Worm (Caenorhabditis elegans) whole organism, L1 larva: Measurements from ENCODE around the gene Y57G11C.8.

ENCODE experiments used
- C04F5.9 ChIP-seq: sonication (generic microtip); optimal IDR thresholded peaks from 2 replicates; lab custom pipeline; 2016; ENCODE audit warnings: missing genetic modification characterization, missing compliant biosample characterization
- C34B4.2 ChIP-seq: sonication (generic microtip); optimal IDR thresholded peaks from 2 replicates; lab custom pipeline; 2017; ENCODE audit warnings: mild to moderate bottlenecking, missing genetic modification characterization, missing compliant biosample characterization
- Y116A8C.19 ChIP-seq: sonication (generic microtip); optimal IDR thresholded peaks from 2 replicates; lab custom pipeline; 2016; ENCODE audit warnings: missing compliant biosample characterization, missing genetic modification characterization, borderline replicate concordance
- aha-1 ChIP-seq: fragments of 150-350 bp; optimal IDR thresholded peaks from 2 replicates; lab custom pipeline; 2014; ENCODE audit warnings: missing biosample characterization, missing genetic modification characterization
- ama-1 ChIP-seq: fragments of 150-350 bp; optimal IDR thresholded peaks from 2 replicates; lab custom pipeline; 2014
- blmp-1 ChIP-seq: fragments of 150-350 bp; optimal IDR thresholded peaks from 2 replicates; lab custom pipeline; 2014; ENCODE audit warnings: missing biosample characterization, missing genetic modification characterization
- ceh-82 ChIP-seq, 3 experiments: fragments of 150-350 bp in 1 of 3; sonication (generic microtip) in 2 of 3; optimal IDR thresholded peaks; 2 replicates each; lab custom pipeline; 2014 to 2017; ENCODE audit warnings: missing biosample characterization in 3 of 3, missing genetic modification characterization in 3 of 3
- ceh-90 ChIP-seq: sonication (generic microtip); optimal IDR thresholded peaks from 2 replicates; lab custom pipeline; 2016; ENCODE audit warnings: missing genetic modification characterization, missing compliant biosample characterization
- ces-1 ChIP-seq: fragments of 150-350 bp; optimal IDR thresholded peaks from 2 replicates; lab custom pipeline; 2014; ENCODE audit warnings: missing biosample characterization, missing genetic modification reagents, missing genetic modification characterization
- dpl-1 ChIP-seq, 3 experiments: fragments of 150-350 bp in 2 of 3; sonication (generic microtip) in 1 of 3; optimal IDR thresholded peaks; 2 replicates each; lab custom pipeline; 2014 to 2017; ENCODE audit warnings: missing biosample characterization in 3 of 3, missing genetic modification characterization in 3 of 3, missing genetic modification reagents in 3 of 3
- dsc-1 ChIP-seq: sonication (generic microtip); optimal IDR thresholded peaks from 2 replicates; lab custom pipeline; 2016; ENCODE audit warnings: mild to moderate bottlenecking, missing genetic modification characterization, missing compliant biosample characterization
- efl-3 ChIP-seq: fragments of 200-800 bp; sonication (Bioruptor generic); optimal IDR thresholded peaks from 2 replicates; lab custom pipeline; 2018; ENCODE audit warnings: mild to moderate bottlenecking, missing genetic modification characterization, missing compliant biosample characterization
- egl-13 ChIP-seq: sonication (generic microtip); optimal IDR thresholded peaks from 2 replicates; lab custom pipeline; 2016; ENCODE audit warnings: missing genotype, missing genetic modification reagents, missing genetic modification characterization, missing compliant biosample characterization
- fkh-8 ChIP-seq: sonication (generic microtip); optimal IDR thresholded peaks from 2 replicates; lab custom pipeline; 2016; ENCODE audit warnings: mild to moderate bottlenecking, missing genetic modification characterization, missing compliant biosample characterization
- fos-1 ChIP-seq: fragments of 150-350 bp; optimal IDR thresholded peaks from 2 replicates; lab custom pipeline; 2014; ENCODE audit warnings: missing biosample characterization, missing genetic modification characterization
- grh-1 ChIP-seq: fragments of 200-800 bp; sonication (Bioruptor generic); IDR thresholded peaks from 2 replicates; pipeline ENCODE4 v1.3.6; 2022; ENCODE audit warnings: missing genetic modification reagents, missing genetic modification characterization, missing compliant biosample characterization
- hpl-2 ChIP-seq: fragments of 150-350 bp; optimal IDR thresholded peaks from 2 replicates; lab custom pipeline; 2014; ENCODE audit warnings: missing biosample characterization, missing genetic modification reagents, missing genetic modification characterization
- jun-1 ChIP-seq: fragments of 150-350 bp; optimal IDR thresholded peaks from 2 replicates; lab custom pipeline; 2014; ENCODE audit warnings: missing biosample characterization, missing genetic modification reagents, missing genetic modification characterization
- lin-13 ChIP-seq: fragments of 150-350 bp; optimal IDR thresholded peaks from 2 replicates; lab custom pipeline; 2014; ENCODE audit warnings: missing biosample characterization, missing genetic modification reagents, missing genetic modification characterization
- lin-14 ChIP-seq: fragments of 200-800 bp; sonication (Bioruptor generic); optimal IDR thresholded peaks from 2 replicates; lab custom pipeline; 2018; ENCODE audit warnings: mild to moderate bottlenecking, missing genetic modification characterization, moderate library complexity, missing compliant biosample characterization
- lin-15B ChIP-seq: fragments of 150-350 bp; sonication (generic microtip); optimal IDR thresholded peaks from 3 replicates; lab custom pipeline; 2014; ENCODE audit warnings: missing biosample characterization, missing genetic modification characterization
- lsy-2 ChIP-seq, 2 experiments: fragments of 150-350 bp; optimal IDR thresholded peaks; 2 replicates each; lab custom pipeline; 2014; ENCODE audit warnings: missing biosample characterization in 2 of 2, missing genetic modification characterization in 2 of 2
- mdl-1 ChIP-seq, 2 experiments: fragments of 150-350 bp; optimal IDR thresholded peaks; 2 replicates each; lab custom pipeline; 2014 to 2017; ENCODE audit warnings: missing biosample characterization in 2 of 2, missing genetic modification characterization in 2 of 2, inconsistent platforms in 1 of 2
- mef-2 ChIP-seq: fragments of 150-350 bp; optimal IDR thresholded peaks from 2 replicates; lab custom pipeline; 2014; ENCODE audit warnings: missing biosample characterization, missing genetic modification characterization
- nhr-20 ChIP-seq: sonication (generic microtip); optimal IDR thresholded peaks from 2 replicates; lab custom pipeline; 2016; ENCODE audit warnings: mild to moderate bottlenecking, missing genetic modification characterization, missing compliant biosample characterization
- nhr-237 ChIP-seq: fragments of 150-350 bp; optimal IDR thresholded peaks from 2 replicates; lab custom pipeline; 2014; ENCODE audit warnings: missing biosample characterization, missing genetic modification characterization
- nhr-47 ChIP-seq: sonication (generic microtip); optimal IDR thresholded peaks from 2 replicates; lab custom pipeline; 2016; ENCODE audit warnings: mild to moderate bottlenecking, missing genetic modification characterization, moderate library complexity, missing compliant biosample characterization
- nhr-71 ChIP-seq: sonication (generic microtip); optimal IDR thresholded peaks from 2 replicates; lab custom pipeline; 2016; ENCODE audit warnings: mild to moderate bottlenecking, missing genetic modification characterization, moderate library complexity, missing compliant biosample characterization
- nhr-84 ChIP-seq: sonication (generic microtip); optimal IDR thresholded peaks from 2 replicates; lab custom pipeline; 2017; ENCODE audit warnings: missing biosample characterization, missing genetic modification characterization
- nhr-85 ChIP-seq: sonication (generic microtip); peaks from one replicate; lab custom pipeline; 2016; ENCODE audit warnings: missing genetic modification characterization, inconsistent platforms, missing compliant biosample characterization
- nhr-90 ChIP-seq: sonication (generic microtip); optimal IDR thresholded peaks from 2 replicates; lab custom pipeline; 2016; ENCODE audit warnings: mild to moderate bottlenecking, missing genetic modification characterization, missing compliant biosample characterization; ENCODE audit not compliant: poor library complexity
- pag-3 ChIP-seq: sonication (generic microtip); optimal IDR thresholded peaks from 2 replicates; lab custom pipeline; 2017; ENCODE audit warnings: missing genetic modification characterization, mild to moderate bottlenecking, missing compliant biosample characterization, antibody characterized with exemption, borderline replicate concordance; ENCODE audit not compliant: insufficient read depth
- pax-3 ChIP-seq: fragments of 200-800 bp; sonication (Bioruptor generic); optimal IDR thresholded peaks from 2 replicates; lab custom pipeline; 2018; ENCODE audit warnings: mild to moderate bottlenecking, missing genetic modification characterization, moderate library complexity, missing compliant biosample characterization
- pqm-1 ChIP-seq: sonication (generic microtip); optimal IDR thresholded peaks from 3 replicates; lab custom pipeline; 2017; ENCODE audit warnings: missing biosample characterization, missing genetic modification characterization
- rnt-1 ChIP-seq: sonication (generic microtip); optimal IDR thresholded peaks from 2 replicates; lab custom pipeline; 2016; ENCODE audit warnings: mild to moderate bottlenecking, missing genetic modification characterization, moderate library complexity, missing compliant biosample characterization
- snpc-4 ChIP-seq: fragments of 150-350 bp; optimal IDR thresholded peaks from 2 replicates; lab custom pipeline; 2014; ENCODE audit warnings: missing biosample characterization, missing genetic modification characterization
- snu-23 ChIP-seq: sonication (generic microtip); optimal IDR thresholded peaks from 2 replicates; lab custom pipeline; 2016; ENCODE audit warnings: missing genetic modification characterization, missing compliant biosample characterization
- sptf-1 ChIP-seq: fragments of 150-350 bp; optimal IDR thresholded peaks from 2 replicates; lab custom pipeline; 2014; ENCODE audit warnings: missing biosample characterization, missing genetic modification characterization
- swsn-7 ChIP-seq: sonication (generic microtip); optimal IDR thresholded peaks from 2 replicates; lab custom pipeline; 2016; ENCODE audit warnings: missing genetic modification characterization, missing compliant biosample characterization
- tbx-2 ChIP-seq: sonication (generic microtip); optimal IDR thresholded peaks from 2 replicates; lab custom pipeline; 2016; ENCODE audit warnings: missing genetic modification characterization, missing compliant biosample characterization
- tlp-1 ChIP-seq: fragments of 150-350 bp; optimal IDR thresholded peaks from 2 replicates; lab custom pipeline; 2014; ENCODE audit warnings: missing biosample characterization, missing genetic modification characterization
- unc-86 ChIP-seq: sonication (generic microtip); optimal IDR thresholded peaks from 2 replicates; lab custom pipeline; 2016; ENCODE audit warnings: missing genetic modification characterization, missing compliant biosample characterization
- unc-98 ChIP-seq: fragments of 200-800 bp; sonication (Bioruptor generic); IDR thresholded peaks from 2 replicates; pipeline ENCODE4 v1.3.6; 2022; ENCODE audit warnings: missing genetic modification characterization, missing compliant biosample characterization
- vab-15 ChIP-seq: sonication (generic microtip); optimal IDR thresholded peaks from 2 replicates; lab custom pipeline; 2017; ENCODE audit warnings: missing genotype, mild to moderate bottlenecking, missing genetic modification characterization, missing compliant biosample characterization
- zag-1 ChIP-seq: fragments of 150-350 bp; optimal IDR thresholded peaks from 2 replicates; lab custom pipeline; 2014; ENCODE audit warnings: missing biosample characterization, missing genetic modification characterization
- zip-4 ChIP-seq: fragments of 200-800 bp; sonication (Bioruptor generic); optimal IDR thresholded peaks from 2 replicates; lab custom pipeline; 2018; ENCODE audit warnings: mild to moderate bottlenecking, missing genetic modification characterization, moderate library complexity, missing compliant biosample characterization
- ztf-11 ChIP-seq, 2 experiments: sonication (generic microtip); optimal IDR thresholded peaks; 2 replicates each; lab custom pipeline; 2016 to 2017; ENCODE audit warnings: missing genetic modification characterization in 2 of 2, missing biosample characterization in 1 of 2, missing compliant biosample characterization in 1 of 2
- ztf-4 ChIP-seq: fragments of 150-350 bp; optimal IDR thresholded peaks from 2 replicates; lab custom pipeline; 2014; ENCODE audit warnings: missing biosample characterization, missing genetic modification characterization

The Y57G11C.8 gene

DNA sequence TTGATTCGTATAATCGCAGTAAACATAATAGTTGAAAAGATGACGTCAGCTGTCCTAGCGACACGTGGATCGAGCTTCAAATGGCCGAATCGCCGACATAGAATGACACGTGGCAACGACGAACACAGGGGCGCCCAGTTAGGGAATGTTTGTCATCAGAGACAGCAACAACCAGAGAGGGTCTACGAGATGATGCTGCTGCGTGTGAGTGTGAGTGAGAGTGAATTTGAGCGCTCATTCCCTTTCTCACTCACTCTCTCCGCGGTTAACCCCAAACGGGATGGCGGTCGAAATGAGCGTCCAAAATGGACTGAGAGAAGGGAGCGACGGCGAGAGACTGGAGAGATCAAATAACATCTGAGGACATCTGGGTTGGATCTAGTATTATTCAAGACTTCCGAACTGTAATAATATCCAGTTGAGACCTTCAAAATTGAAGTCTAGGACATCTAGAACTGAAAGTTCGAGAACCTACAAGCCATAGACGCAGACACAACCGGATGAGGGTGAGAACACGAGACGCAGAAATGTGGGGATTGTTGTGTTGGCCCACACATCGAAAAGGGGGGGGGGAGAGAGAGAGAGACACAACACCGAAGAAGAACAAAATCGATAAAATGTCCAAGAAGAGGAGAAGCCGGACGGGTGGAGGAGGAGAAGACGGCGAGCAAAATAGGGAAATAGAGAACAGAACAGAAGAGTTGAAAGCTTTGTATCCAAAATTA is 12.4 kb downstream of the Y57G11C.8 start (continued):
- no peak for TF ChIP-seq fos-1 (tag; lab: Kevin White, UChicago)
- peak; percentile 46 for TF ChIP-seq nhr-20 (tag; lab: Kevin White, UChicago)
- peak; percentile 65 for TF ChIP-seq nhr-47
- peak; percentile 56 for TF ChIP-seq tbx-2 (tag; lab: Kevin White, UChicago)
- TF ChIP-seq pag-3 (tag; lab: Kevin White, UChicago): no peak
- TF ChIP-seq lin-14 (GFP tag; lab: Kevin White, UChicago): peak; percentile 86

DNA sequence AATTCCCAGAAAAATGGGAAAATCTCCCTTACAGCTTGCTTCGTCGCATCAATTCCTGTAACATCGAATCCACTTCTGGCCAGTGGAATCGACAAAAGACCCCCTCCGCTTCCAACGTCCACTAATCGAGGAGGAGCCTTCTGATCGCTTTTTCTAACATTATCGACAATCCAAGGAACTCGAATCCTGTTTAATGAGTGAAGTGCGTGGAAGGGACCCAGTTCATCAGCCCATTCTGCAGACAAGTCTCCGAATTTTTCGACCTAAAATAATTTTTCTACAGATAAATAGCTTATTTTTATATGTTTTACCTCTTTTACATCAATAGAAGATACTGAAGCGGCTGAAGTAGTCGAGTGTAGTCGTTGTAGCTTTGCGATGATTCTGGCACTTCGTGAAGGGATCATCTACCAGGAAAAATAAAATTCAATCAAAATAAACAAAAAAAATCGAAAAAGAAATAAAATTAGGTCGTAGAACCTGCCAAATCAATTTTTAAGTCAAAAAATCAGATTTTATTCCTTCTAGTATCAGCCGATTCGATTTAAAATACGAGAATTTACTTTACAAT is 14.4 kb downstream of the Y57G11C.8 start, which contains the start of gene coq-3:
Gene coq-3, minus strand, starts transcription at position 407 of the 571 bp plus-strand sequence.
- TF ChIP-seq nhr-84: no peak
- peak; percentile 10 for TF ChIP-seq nhr-90
- no peak for TF ChIP-seq zip-4 (GFP tag; lab: Kevin White, UChicago)
- TF ChIP-seq lsy-2 (tag; optimal IDR thresholded peaks at IDR 0.05; lab: Kevin White, UChicago): no peak
- no peak for TF ChIP-seq ces-1
- no peak for TF ChIP-seq aha-1
- TF ChIP-seq ama-1: peak; percentile 27
- TF ChIP-seq vab-15 (tag; lab: Kevin White, UChicago): no peak
- no peak for TF ChIP-seq nhr-237 (tag; lab: Kevin White, UChicago)
- TF ChIP-seq ceh-82 (tag; optimal IDR thresholded peaks at IDR 0.05; lab: Kevin White, UChicago): no peak
- TF ChIP-seq nhr-85 (tag; lab: Kevin White, UChicago): no peak

ce11 chrIV:14797354-14797753 is 15.7 kb downstream of the Y57G11C.8 start, which contains the start of the genes Y57G11C.1147 and nuo-3:
Gene Y57G11C.1147 (minus strand): TSS chrIV:14797514.
Gene nuo-3 (minus strand): TSS chrIV:14797544.
- TF ChIP-seq snpc-4 (tag; lab: Kevin White, UChicago) (no peak), unc-98 (GFP tag; lab: Robert Waterston, UW) (no peak), C34B4.2 (no peak), pqm-1 (tag; lab: Kevin White, UChicago) (no peak), zag-1 (no peak), aha-1 (no peak), hpl-2 (no peak), swsn-7 (tag; lab: Kevin White, UChicago) (no peak), nhr-71 (tag; lab: Kevin White, UChicago) (no peak), pax-3 (tag; lab: Kevin White, UChicago) (no peak), grh-1 (GFP tag; lab: Robert Waterston, UW) (no peak), fkh-8 (tag; lab: Kevin White, UChicago) (no peak), lin-15B (tag; lab: Kevin White, UChicago) (peak; percentile 19), fos-1 (tag; lab: Kevin White, UChicago) (no peak), ztf-4 (tag; lab: Kevin White, UChicago) (no peak), nhr-47 (no peak), blmp-1 (no peak), efl-3 (GFP tag; lab: Kevin White, UChicago) (no peak), mef-2 (tag; lab: Kevin White, UChicago) (no peak), nhr-84 (no peak), sptf-1 (no peak), mdl-1 (tag; optimal IDR thresholded peaks at IDR 0.05; lab: Kevin White, UChicago) (peak in 1 of 2 experiments; percentile 24), pag-3 (tag; lab: Kevin White, UChicago) (no peak), egl-13 (tag; lab: Kevin White, UChicago) (no peak), ceh-90 (tag; lab: Kevin White, UChicago) (no peak), ztf-11 (tag; optimal IDR thresholded peaks at IDR 0.05; lab: Kevin White, UChicago) (no peak), tlp-1 (tag; lab: Kevin White, UChicago) (no peak), snu-23 (GFP tag; lab: Kevin White, UChicago) (no peak), lin-13 (GFP tag; lab: Kevin White, UChicago) (no peak), rnt-1 (no peak), dpl-1 (GFP tag; optimal IDR thresholded peaks at IDR 0.05; lab: Kevin White, UChicago) (peak in 2 of 3 experiments; percentile 20 to 41), Y116A8C.19 (no peak), dsc-1 (tag; lab: Kevin White, UChicago) (no peak), C04F5.9 (tag; lab: Kevin White, UChicago) (no peak), unc-86 (tag; lab: Kevin White, UChicago) (no peak), zip-4 (GFP tag; lab: Kevin White, UChicago) (no peak), jun-1 (tag; lab: Kevin White, UChicago) (no peak)
